Worm (Caenorhabditis elegans): Measurements from ENCODE around the gene slo-1.

DNA sequence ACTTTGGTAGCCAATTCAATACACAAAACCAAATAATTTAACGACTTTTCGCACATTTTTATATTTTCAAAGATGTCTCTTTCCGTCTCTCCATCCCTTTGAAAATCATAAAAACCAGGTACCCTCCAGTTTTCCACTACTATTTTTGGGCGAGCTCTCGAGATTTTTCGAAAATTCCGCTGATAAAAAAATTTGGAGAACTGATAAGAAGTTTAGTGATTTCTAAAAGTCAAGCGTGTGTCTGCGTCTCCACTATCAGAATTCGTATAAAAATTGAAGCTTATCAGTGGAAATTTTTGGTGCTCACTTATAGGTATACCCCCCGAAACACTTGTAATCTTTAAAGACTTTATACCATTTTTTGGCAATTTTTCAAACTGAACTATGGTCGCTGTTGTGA, 24.4 kb downstream of the slo-1 start, which contains the start of gene hmit-1.1:
- no peak for TF ChIP-seq ztf-29 (GFP tag; IDR thresholded peaks at IDR 0.05)
- TF ChIP-seq klf-2 (GFP tag; conservative IDR thresholded peaks at IDR 0.05) = no peak
- no peak for TF ChIP-seq flt-1 (GFP tag; IDR thresholded peaks at IDR 0.05)
- no peak for TF ChIP-seq T22C8.4 (GFP tag; IDR thresholded peaks at IDR 0.05)
- TF ChIP-seq med-1 (GFP tag; optimal IDR thresholded peaks at IDR 0.05; ENCODE audit: insufficient read depth) = no peak
- TF ChIP-seq cog-1 (tag; optimal IDR thresholded peaks at IDR 0.05) = no peak
- TF ChIP-seq ztf-23 (GFP tag; IDR thresholded peaks at IDR 0.05) = no peak

All from whole organism, midembryonic.